Fruit fly (Drosophila melanogaster) whole organism, embryonic: ENCODE results near the gene Uba2.
A peak's percentile ranks its signal among the peaks of the same experiment; 100 is the strongest.

Experiments used
- Adf1 ChIP-seq: fragments of 200-800 bp; sonication (Bioruptor generic); IDR thresholded peaks from 2 replicates; pipeline ENCODE4 v1.3.6; 2022; ENCODE audit warnings: missing biosample characterization, missing genetic modification characterization
- Awh ChIP-seq: fragments of 200-800 bp; sonication (Bioruptor generic); IDR thresholded peaks from 2 replicates; pipeline ENCODE4, ENCODE4 v1.3.6; 2022; ENCODE audit warnings: missing biosample characterization, missing genetic modification characterization
- B-H1 ChIP-seq: fragments of 200-800 bp; sonication (Bioruptor generic); IDR thresholded peaks from 3 replicates; pipeline ENCODE4 v1.3.6; 2022; ENCODE audit warnings: missing biosample characterization, missing genetic modification characterization
- CG10267 ChIP-seq: fragments of 200-800 bp; sonication (Bioruptor generic); optimal IDR thresholded peaks from 2 replicates; lab custom pipeline; 2018; ENCODE audit warnings: missing biosample characterization, mild to moderate bottlenecking, missing genetic modification characterization, moderate library complexity
- CG11696 ChIP-seq: fragments of 200-800 bp; sonication (Bioruptor generic); IDR thresholded peaks from 2 replicates; pipeline ENCODE4 v1.3.6; 2022; ENCODE audit warnings: missing biosample characterization, missing genetic modification characterization
- CG1233 ChIP-seq: fragments of 200-800 bp; sonication (Bioruptor generic); optimal IDR thresholded peaks from 4 replicates; lab custom pipeline; 2018; ENCODE audit warnings: missing biosample characterization, mild to moderate bottlenecking, missing genetic modification characterization
- CG13123 ChIP-seq: fragments of 200-800 bp; sonication (Bioruptor generic); optimal IDR thresholded peaks from 2 replicates; lab custom pipeline; 2016; ENCODE audit warnings: missing biosample characterization, missing genetic modification characterization
- CG13287 ChIP-seq: fragments of 200-800 bp; sonication (Bioruptor generic); IDR thresholded peaks from 2 replicates; pipeline ENCODE4 v1.3.6; 2022; ENCODE audit warnings: missing biosample characterization, missing genetic modification characterization; ENCODE audit not compliant: partially characterized antibody
- CG14050 ChIP-seq: fragments of 200-800 bp; sonication (Bioruptor generic); IDR thresholded peaks from 3 replicates; pipeline ENCODE4 v1.3.6; 2022; ENCODE audit warnings: missing biosample characterization, missing genetic modification characterization
- CG14965 ChIP-seq: fragments of 200-800 bp; sonication (Bioruptor generic); optimal IDR thresholded peaks from 2 replicates; lab custom pipeline; 2016; ENCODE audit warnings: missing biosample characterization, missing genetic modification characterization, borderline replicate concordance
- CG17361 ChIP-seq: fragments of 200-800 bp; sonication (Bioruptor generic); IDR thresholded peaks from 3 replicates; pipeline ENCODE4 v1.3.6; 2022; ENCODE audit warnings: missing biosample characterization, missing genetic modification characterization
- CG17385 ChIP-seq: fragments of 200-800 bp; sonication (Bioruptor generic); optimal IDR thresholded peaks from 3 replicates; lab custom pipeline; 2018; ENCODE audit warnings: missing biosample characterization, mild to moderate bottlenecking, missing genetic modification characterization
- CG17829 ChIP-seq: fragments of 200-800 bp; optimal IDR thresholded peaks from 2 replicates; lab custom pipeline; 2019; ENCODE audit warnings: missing biosample characterization, mild to moderate bottlenecking, missing genetic modification characterization, moderate library complexity
- CG18011 ChIP-seq: fragments of 200-800 bp; sonication (Bioruptor generic); optimal IDR thresholded peaks from 2 replicates; lab custom pipeline; 2017; ENCODE audit warnings: missing biosample characterization, missing genetic modification characterization, mild to moderate bottlenecking, moderate library complexity, missing genotype
- CG18619 ChIP-seq: fragments of 200-800 bp; sonication (Bioruptor generic); optimal IDR thresholded peaks from 3 replicates; lab custom pipeline; 2017; ENCODE audit warnings: missing biosample characterization, mild to moderate bottlenecking, missing genetic modification characterization
- CG2712 ChIP-seq: fragments of 200-800 bp; optimal IDR thresholded peaks from 3 replicates; lab custom pipeline; 2019; ENCODE audit warnings: missing biosample characterization, mild to moderate bottlenecking, missing genetic modification characterization, moderate library complexity
- CG2889 ChIP-seq: fragments of 200-800 bp; sonication (Bioruptor generic); IDR thresholded peaks from 3 replicates; pipeline ENCODE4 v1.3.6; 2022; ENCODE audit warnings: missing biosample characterization, missing genetic modification characterization
- CG31441 ChIP-seq: fragments of 200-800 bp; sonication (Bioruptor generic); IDR thresholded peaks from 2 replicates; pipeline ENCODE4 v1.3.6; 2022; ENCODE audit warnings: missing biosample characterization, missing genetic modification characterization
- CG34224 ChIP-seq: fragments of 200-800 bp; sonication (Bioruptor generic); IDR thresholded peaks from 3 replicates; pipeline ENCODE4 v1.3.6; 2022; ENCODE audit warnings: missing biosample characterization, missing genetic modification characterization; ENCODE audit not compliant: partially characterized antibody
- CG4360 ChIP-seq: fragments of 200-800 bp; sonication (Bioruptor generic); IDR thresholded peaks from 2 replicates; pipeline ENCODE4 v1.3.6; 2022; ENCODE audit warnings: missing biosample characterization, missing genetic modification characterization
- CG4730 ChIP-seq: fragments of 200-800 bp; sonication (Bioruptor generic); IDR thresholded peaks from 2 replicates; pipeline ENCODE4 v1.3.6; 2022; ENCODE audit warnings: missing biosample characterization, missing genetic modification characterization
- Deaf1 ChIP-seq: fragments of 200-800 bp; optimal IDR thresholded peaks from 3 replicates; lab custom pipeline; 2019; ENCODE audit warnings: missing biosample characterization, mild to moderate bottlenecking, missing genetic modification characterization, moderate library complexity
- Dfd ChIP-seq, 2 experiments: fragments of >200 bp; optimal IDR thresholded peaks; 2 replicates each; lab custom pipeline; 2017; ENCODE audit warnings: missing biosample characterization in 2 of 2, missing genetic modification characterization in 2 of 2
- Fer2 ChIP-seq: fragments of 200-800 bp; sonication (Bioruptor generic); optimal IDR thresholded peaks from 2 replicates; lab custom pipeline; 2018; ENCODE audit warnings: missing biosample characterization, mild to moderate bottlenecking, missing genetic modification characterization, moderate library complexity
- Fer3 ChIP-seq: fragments of 200-800 bp; sonication (Bioruptor generic); optimal IDR thresholded peaks from 2 replicates; lab custom pipeline; 2018; ENCODE audit warnings: missing biosample characterization, mild to moderate bottlenecking, missing genetic modification characterization, moderate library complexity
- Hsf ChIP-seq: fragments of 200-800 bp; sonication (Bioruptor generic); optimal IDR thresholded peaks from 3 replicates; lab custom pipeline; 2016; ENCODE audit warnings: missing biosample characterization, missing genetic modification characterization
- Mes4 ChIP-seq: fragments of 200-800 bp; sonication (Bioruptor generic); optimal IDR thresholded peaks from 2 replicates; lab custom pipeline; 2016; ENCODE audit warnings: missing biosample characterization, missing genetic modification characterization
- Oli ChIP-seq: fragments of 200-800 bp; sonication (Bioruptor generic); optimal IDR thresholded peaks from 2 replicates; lab custom pipeline; 2018; ENCODE audit warnings: missing biosample characterization, mild to moderate bottlenecking, missing genetic modification characterization, moderate library complexity
- Pdp1 ChIP-seq, 2 experiments: fragments of 200-800 bp; sonication (Bioruptor generic); optimal IDR thresholded peaks; 3 replicates each; lab custom pipeline; 2016; ENCODE audit warnings: missing biosample characterization in 2 of 2, missing genetic modification characterization in 2 of 2, mild to moderate bottlenecking in 1 of 2, moderate library complexity in 1 of 2
- Taf1 ChIP-seq: fragments of 200-800 bp; sonication (Bioruptor generic); IDR thresholded peaks from 2 replicates; pipeline ENCODE4 v1.3.6; 2022; ENCODE audit warnings: missing biosample characterization, missing genetic modification characterization
- al ChIP-seq: fragments of 200-800 bp; sonication (Bioruptor generic); IDR thresholded peaks from 2 replicates; pipeline ENCODE4 v1.3.6; 2022; ENCODE audit warnings: missing biosample characterization, missing genetic modification characterization
- ash1 ChIP-seq: fragments of 200-800 bp; sonication (Bioruptor generic); optimal IDR thresholded peaks from 2 replicates; lab custom pipeline; 2018; ENCODE audit warnings: missing biosample characterization, mild to moderate bottlenecking, missing genetic modification characterization
- bigmax ChIP-seq: fragments of 200-800 bp; sonication (Bioruptor generic); optimal IDR thresholded peaks from 2 replicates; lab custom pipeline; 2018; ENCODE audit warnings: missing biosample characterization, mild to moderate bottlenecking, missing genetic modification characterization
- crp ChIP-seq, 2 experiments: fragments of 200-800 bp; sonication (Bioruptor generic); optimal IDR thresholded peaks; 2 replicates in 1 of 2; 3 replicates in 1 of 2; lab custom pipeline; 2017; ENCODE audit warnings: missing biosample characterization in 2 of 2, missing genetic modification characterization in 2 of 2, mild to moderate bottlenecking in 1 of 2, moderate library complexity in 1 of 2
- da ChIP-seq: fragments of 200-800 bp; sonication (Bioruptor generic); optimal IDR thresholded peaks from 2 replicates; lab custom pipeline; 2016; ENCODE audit warnings: missing biosample characterization, missing genetic modification characterization
- dmrt11E ChIP-seq: fragments of 200-800 bp; sonication (Bioruptor generic); optimal IDR thresholded peaks from 3 replicates; lab custom pipeline; 2018; ENCODE audit warnings: missing biosample characterization, mild to moderate bottlenecking, missing genetic modification characterization, moderate library complexity
- dmrt99B ChIP-seq: fragments of 200-800 bp; sonication (Bioruptor generic); optimal IDR thresholded peaks from 2 replicates; lab custom pipeline; 2018; ENCODE audit warnings: missing biosample characterization, mild to moderate bottlenecking, missing genetic modification characterization, moderate library complexity
- eyg ChIP-seq: fragments of 200-800 bp; sonication (Bioruptor generic); optimal IDR thresholded peaks from 3 replicates; lab custom pipeline; 2016; ENCODE audit warnings: missing biosample characterization, missing genetic modification characterization
- fd96Cb ChIP-seq: fragments of 200-800 bp; sonication (Bioruptor generic); optimal IDR thresholded peaks from 2 replicates; lab custom pipeline; 2018; ENCODE audit warnings: missing biosample characterization, mild to moderate bottlenecking, missing genetic modification characterization, moderate library complexity
- gem ChIP-seq: fragments of 200-800 bp; sonication (Bioruptor generic); optimal IDR thresholded peaks from 2 replicates; lab custom pipeline; 2019; ENCODE audit warnings: missing biosample characterization, mild to moderate bottlenecking, missing genetic modification characterization, moderate library complexity
- gfzf ChIP-seq: fragments of 200-800 bp; sonication (Bioruptor generic); optimal IDR thresholded peaks from 2 replicates; lab custom pipeline; 2016; ENCODE audit warnings: missing biosample characterization, mild to moderate bottlenecking, missing genetic modification characterization, moderate library complexity
- grau ChIP-seq: fragments of 200-800 bp; optimal IDR thresholded peaks from 3 replicates; lab custom pipeline; 2019; ENCODE audit warnings: missing biosample characterization, mild to moderate bottlenecking, missing genetic modification characterization, moderate library complexity
- gsb ChIP-seq: fragments of 200-800 bp; sonication (Bioruptor generic); IDR thresholded peaks from 2 replicates; pipeline ENCODE4 v1.3.6; 2022; ENCODE audit warnings: missing biosample characterization, missing genetic modification characterization
- ken ChIP-seq: fragments of 200-800 bp; sonication (Bioruptor generic); IDR thresholded peaks from 3 replicates; pipeline ENCODE4 v1.3.6; 2022; ENCODE audit warnings: missing biosample characterization, missing genetic modification characterization
- lab ChIP-seq: fragments of 200-800 bp; sonication (Bioruptor generic); optimal IDR thresholded peaks from 3 replicates; lab custom pipeline; 2017; ENCODE audit warnings: missing biosample characterization, missing genetic modification characterization, mild to moderate bottlenecking, moderate library complexity, missing genetic modification reagents
- mld ChIP-seq: fragments of 200-800 bp; sonication (Bioruptor generic); IDR thresholded peaks from 3 replicates; pipeline ENCODE4 v1.3.6; 2022; ENCODE audit warnings: missing biosample characterization, missing genetic modification characterization; ENCODE audit not compliant: partially characterized antibody
- sd ChIP-seq: fragments of 200-800 bp; sonication (Bioruptor generic); optimal IDR thresholded peaks from 3 replicates; lab custom pipeline; 2018; ENCODE audit warnings: missing biosample characterization, mild to moderate bottlenecking, missing genetic modification characterization, moderate library complexity
- stc ChIP-seq: fragments of 200-800 bp; sonication (Bioruptor generic); IDR thresholded peaks from 2 replicates; pipeline ENCODE4 v1.3.6; 2022; ENCODE audit warnings: missing biosample characterization, missing genetic modification characterization
- ttk ChIP-seq: fragments of 200-800 bp; sonication (Bioruptor generic); IDR thresholded peaks from 2 replicates; pipeline ENCODE4 v2.1.2; 2022; ENCODE audit warnings: missing biosample characterization, missing genetic modification characterization
- unpg ChIP-seq: fragments of 200-800 bp; sonication (Bioruptor generic); optimal IDR thresholded peaks from 3 replicates; lab custom pipeline; 2018; ENCODE audit warnings: missing biosample characterization, mild to moderate bottlenecking, missing genetic modification characterization, moderate library complexity
- vfl ChIP-seq: fragments of 200-800 bp; sonication (Bioruptor generic); optimal IDR thresholded peaks from 2 replicates; lab custom pipeline; 2016; ENCODE audit warnings: missing biosample characterization, missing genetic modification characterization

Uba2 gene

dm6 chr3L:8091650-8092068 lies 36.0 kb downstream of the Uba2 start, which contains the start of gene CG7565 (continued):
- TF ChIP-seq vfl (GFP tag; lab: Kevin White, UChicago) (peak; percentile 50), unpg (GFP tag; lab: Kevin White, UChicago) (peak; percentile 24), CG2712 (tag; lab: Kevin White, UChicago) (peak; percentile 12), CG17361 (GFP tag; lab: Robert Waterston, UW) (no peak), Deaf1 (tag; lab: Kevin White, UChicago) (peak; percentile 36), Adf1 (GFP tag; lab: Robert Waterston, UW) (peak; percentile 42; the same call in 1 of the 2 replicates), dmrt11E (tag; lab: Kevin White, UChicago) (no peak), grau (tag; lab: Kevin White, UChicago) (peak; percentile 42), Fer3 (tag; lab: Kevin White, UChicago) (peak; percentile 35), Fer2 (tag; lab: Kevin White, UChicago) (no peak), CG4730 (no peak), sd (peak; percentile 18), mld (GFP tag; lab: Robert Waterston, UW) (no peak), Mes4 (no peak), CG13123 (GFP tag; lab: Kevin White, UChicago) (no peak), CG34224 (peak; percentile 70; the same call in 2 of the 3 replicates), crp (GFP tag; optimal IDR thresholded peaks at IDR 0.05; lab: Kevin White, UChicago) (peak; percentile 12 to 86), stc (GFP tag; lab: Robert Waterston, UW) (no peak), bigmax (peak; percentile 60), B-H1 (GFP tag; lab: Robert Waterston, UW) (no peak), fd96Cb (tag; lab: Kevin White, UChicago) (no peak), da (GFP tag; lab: Kevin White, UChicago) (no peak), gfzf (GFP tag; lab: Kevin White, UChicago) (no peak), ken (no peak; the same call in 2 of the 3 replicates), Hsf (GFP tag; lab: Kevin White, UChicago) (peak; percentile 44), CG31441 (GFP tag; lab: Robert Waterston, UW) (no peak; the same call in 1 of the 2 replicates), CG11696 (GFP tag; lab: Robert Waterston, UW) (no peak), CG18619 (GFP tag; lab: Kevin White, UChicago) (peak; percentile 21), ash1 (GFP tag; lab: Kevin White, UChicago) (peak; percentile 43), gsb (GFP tag; lab: Robert Waterston, UW) (no peak), CG13287 (peak; percentile 69), CG14050 (GFP tag; lab: Robert Waterston, UW) (no peak), CG10267 (peak; percentile 93), ttk (no peak), al (GFP tag; lab: Robert Waterston, UW) (no peak), CG17385 (peak; percentile 50), Oli (no peak), dmrt99B (no peak), CG18011 (peak; percentile 25), Dfd (GFP tag; optimal IDR thresholded peaks at IDR 0.05; lab: Kevin White, UChicago) (no peak), Pdp1 (GFP tag; optimal IDR thresholded peaks at IDR 0.05; lab: Kevin White, UChicago) (peak in 1 of 2 experiments; percentile 88), CG17829 (tag; lab: Kevin White, UChicago) (peak; percentile 42), Awh (no peak), eyg (GFP tag; lab: Kevin White, UChicago) (no peak), CG2889 (GFP tag; lab: Robert Waterston, UW) (no peak), CG1233 (GFP tag; lab: Kevin White, UChicago) (peak; percentile 12), gem (tag; lab: Kevin White, UChicago) (peak; percentile 5), CG4360 (GFP tag; lab: Robert Waterston, UW) (no peak), CG14965 (GFP tag; lab: Kevin White, UChicago) (no peak), Taf1 (GFP tag; lab: Robert Waterston, UW) (no peak), lab (GFP tag; lab: Kevin White, UChicago) (peak; percentile 84)
